Worm (Caenorhabditis elegans) whole organism, L4 larva: ENCODE results near the gene zyx-1.

Source experiments
- D1046.2 ChIP-seq: fragments of 200-800 bp; sonication (Bioruptor generic); IDR thresholded peaks from 2 replicates; pipeline ENCODE4 v1.3.6; 2022; ENCODE audit warnings: missing genetic modification characterization, missing compliant biosample characterization
- F10B5.3 ChIP-seq: sonication (generic microtip); optimal IDR thresholded peaks from 2 replicates; lab custom pipeline; 2016; ENCODE audit warnings: mild to moderate bottlenecking, missing genetic modification characterization, missing compliant biosample characterization
- F44E2.7 ChIP-seq: fragments of 200-800 bp; sonication (Bioruptor generic); IDR thresholded peaks from 2 replicates; pipeline ENCODE4 v2.1.2; 2022; ENCODE audit warnings: missing genetic modification characterization, missing compliant biosample characterization
- R02D3.7 ChIP-seq: fragments of 150-350 bp; sonication (generic microtip); optimal IDR thresholded peaks from 3 replicates; lab custom pipeline; 2014; ENCODE audit warnings: missing biosample characterization, missing genetic modification characterization
- T20F7.1 ChIP-seq: fragments of 200-800 bp; sonication (Bioruptor generic); optimal IDR thresholded peaks from 2 replicates; lab custom pipeline; 2018; ENCODE audit warnings: mild to moderate bottlenecking, missing genetic modification characterization, missing compliant biosample characterization
- T26A8.4 ChIP-seq: fragments of 200-800 bp; sonication (Bioruptor generic); IDR thresholded peaks from 2 replicates; pipeline ENCODE4 v1.3.6; 2022; ENCODE audit warnings: missing genetic modification characterization, missing compliant biosample characterization
- Y75B8A.6 ChIP-seq: fragments of 200-800 bp; sonication (Bioruptor generic); IDR thresholded peaks from 2 replicates; pipeline ENCODE4 v1.3.6; 2022; ENCODE audit warnings: missing genetic modification reagents, missing genetic modification characterization, missing compliant biosample characterization
- ZK337.2 ChIP-seq: fragments of 200-800 bp; sonication (Bioruptor generic); IDR thresholded peaks from 2 replicates; pipeline ENCODE4 v1.3.6; 2022; ENCODE audit warnings: missing genetic modification reagents, missing genetic modification characterization, missing compliant biosample characterization
- ZK546.5 ChIP-seq, 2 experiments: sonication (generic microtip); optimal IDR thresholded peaks; 2 replicates each; lab custom pipeline; 2017; ENCODE audit warnings: missing biosample characterization in 2 of 2, missing genetic modification characterization in 2 of 2
- aly-2 ChIP-seq: sonication (generic microtip); optimal IDR thresholded peaks from 2 replicates; lab custom pipeline; 2018; ENCODE audit warnings: missing biosample characterization, missing genetic modification characterization
- ama-1 ChIP-seq: fragments of 150-350 bp; optimal IDR thresholded peaks from 2 replicates; lab custom pipeline; 2014; ENCODE audit warnings: inconsistent platforms, mixed read lengths
- ceh-20 ChIP-seq: fragments of 200-800 bp; sonication (Bioruptor generic); IDR thresholded peaks from 2 replicates; pipeline ENCODE4 v1.3.6; 2022; ENCODE audit warnings: missing genetic modification reagents, missing genetic modification characterization, missing compliant biosample characterization
- ceh-32 ChIP-seq: sonication (generic microtip); optimal IDR thresholded peaks from 2 replicates; lab custom pipeline; 2016; ENCODE audit warnings: mild to moderate bottlenecking, missing genetic modification characterization, missing compliant biosample characterization; ENCODE audit not compliant: poor library complexity
- ceh-44 ChIP-seq: fragments of 200-800 bp; sonication (Bioruptor generic); IDR thresholded peaks from 2 replicates; pipeline ENCODE4 v1.3.6; 2022; ENCODE audit warnings: missing genetic modification reagents, missing genetic modification characterization, missing compliant biosample characterization
- ceh-62 ChIP-seq: sonication (generic microtip); optimal IDR thresholded peaks from 2 replicates; lab custom pipeline; 2017; ENCODE audit warnings: missing biosample characterization, missing genetic modification characterization
- cey-2 ChIP-seq: sonication (generic microtip); optimal IDR thresholded peaks from 3 replicates; lab custom pipeline; 2017; ENCODE audit warnings: missing genetic modification characterization, mild to moderate bottlenecking, missing compliant biosample characterization, antibody characterized with exemption, borderline replicate concordance; ENCODE audit not compliant: insufficient read depth
- ctbp-1 ChIP-seq: fragments of 200-800 bp; sonication (Bioruptor generic); IDR thresholded peaks from 2 replicates; pipeline ENCODE4 v1.3.6; 2022; ENCODE audit warnings: missing genetic modification reagents, missing genetic modification characterization, missing compliant biosample characterization
- daf-16 ChIP-seq, 3 experiments: sonication (generic microtip); optimal IDR thresholded peaks; 2 replicates each; lab custom pipeline; 2016 to 2017; ENCODE audit warnings: missing genetic modification characterization in 3 of 3, missing genetic modification reagents in 3 of 3, mild to moderate bottlenecking in 2 of 3, missing compliant biosample characterization in 2 of 3, missing biosample characterization in 1 of 3, moderate library complexity in 1 of 3
- dmd-6 ChIP-seq: fragments of 200-800 bp; sonication (Bioruptor generic); IDR thresholded peaks from 2 replicates; pipeline ENCODE4 v1.3.6; 2022; ENCODE audit warnings: missing genetic modification reagents, missing genetic modification characterization, missing compliant biosample characterization
- dve-1 ChIP-seq: sonication (generic microtip); optimal IDR thresholded peaks from 2 replicates; lab custom pipeline; 2017; ENCODE audit warnings: antibody characterized with exemption, mild to moderate bottlenecking, missing genetic modification characterization, missing compliant biosample characterization; ENCODE audit not compliant: insufficient read depth
- fkh-10 ChIP-seq: fragments of 150-350 bp; optimal IDR thresholded peaks from 2 replicates; lab custom pipeline; 2014; ENCODE audit warnings: missing biosample characterization, missing genetic modification reagents, missing genetic modification characterization
- gei-8 ChIP-seq: fragments of 200-800 bp; sonication (Bioruptor generic); optimal IDR thresholded peaks from 2 replicates; lab custom pipeline; 2018; ENCODE audit warnings: mild to moderate bottlenecking, missing genetic modification characterization, missing compliant biosample characterization
- hif-1 ChIP-seq, 2 experiments: sonication (generic microtip); optimal IDR thresholded peaks; 2 replicates each; lab custom pipeline; 2016 to 2017; ENCODE audit warnings: missing compliant biosample characterization in 2 of 2, missing genetic modification characterization in 2 of 2, missing genetic modification reagents in 2 of 2, missing genotype in 2 of 2, mild to moderate bottlenecking in 1 of 2
- hlh-11 ChIP-seq: fragments of 200-800 bp; sonication (Bioruptor generic); optimal IDR thresholded peaks from 2 replicates; lab custom pipeline; 2018; ENCODE audit warnings: mild to moderate bottlenecking, missing genetic modification characterization, missing compliant biosample characterization
- hlh-30 ChIP-seq: sonication (generic microtip); optimal IDR thresholded peaks from 2 replicates; lab custom pipeline; 2017; ENCODE audit warnings: antibody characterized with exemption, mild to moderate bottlenecking, missing genetic modification characterization, missing compliant biosample characterization; ENCODE audit not compliant: insufficient read depth
- jun-1 ChIP-seq: fragments of 150-350 bp; optimal IDR thresholded peaks from 2 replicates; lab custom pipeline; 2014; ENCODE audit warnings: missing biosample characterization, missing genetic modification reagents, missing genetic modification characterization
- lim-7 ChIP-seq: fragments of 200-800 bp; sonication (Bioruptor generic); IDR thresholded peaks from 2 replicates; pipeline ENCODE4 v1.3.6; 2022; ENCODE audit warnings: missing genetic modification characterization, missing compliant biosample characterization
- lin-38 ChIP-seq: fragments of 200-800 bp; sonication (Bioruptor generic); IDR thresholded peaks from 2 replicates; pipeline ENCODE4 v1.3.6; 2022; ENCODE audit warnings: missing genetic modification reagents, missing genetic modification characterization, missing compliant biosample characterization
- lin-39 ChIP-seq: fragments of 150-350 bp; optimal IDR thresholded peaks from 2 replicates; lab custom pipeline; 2014; ENCODE audit warnings: missing biosample characterization, missing genetic modification reagents, missing genetic modification characterization
- mdl-1 ChIP-seq, 2 experiments: fragments of 150-350 bp in 1 of 2; sonication (generic microtip) in 1 of 2; optimal IDR thresholded peaks; 2 replicates each; lab custom pipeline; 2014 to 2017; ENCODE audit warnings: missing biosample characterization in 2 of 2, missing genetic modification characterization in 2 of 2
- mes-2 ChIP-seq: sonication (generic microtip); optimal IDR thresholded peaks from 2 replicates; lab custom pipeline; 2016; ENCODE audit warnings: missing genotype, mild to moderate bottlenecking, missing genetic modification characterization, missing compliant biosample characterization; ENCODE audit not compliant: poor library complexity, severe bottlenecking
- mxl-3 ChIP-seq: fragments of 200-800 bp; sonication (Bioruptor generic); optimal IDR thresholded peaks from 2 replicates; lab custom pipeline; 2018; ENCODE audit warnings: mild to moderate bottlenecking, missing genetic modification characterization, missing compliant biosample characterization
- nhr-111 ChIP-seq: fragments of 200-800 bp; sonication (Bioruptor generic); optimal IDR thresholded peaks from 2 replicates; lab custom pipeline; 2018; ENCODE audit warnings: mild to moderate bottlenecking, missing genetic modification characterization, missing compliant biosample characterization
- nhr-25 ChIP-seq: sonication (generic microtip); optimal IDR thresholded peaks from 2 replicates; lab custom pipeline; 2017; ENCODE audit warnings: missing genetic modification characterization, mild to moderate bottlenecking, missing compliant biosample characterization, antibody characterized with exemption, moderate library complexity, borderline replicate concordance; ENCODE audit not compliant: insufficient read depth
- nhr-42 ChIP-seq: fragments of 200-800 bp; sonication (Bioruptor generic); IDR thresholded peaks from 2 replicates; pipeline ENCODE4 v1.3.6; 2022; ENCODE audit warnings: missing genetic modification characterization, missing compliant biosample characterization
- nhr-48 ChIP-seq: sonication (generic microtip); optimal IDR thresholded peaks from 2 replicates; lab custom pipeline; 2016; ENCODE audit warnings: mild to moderate bottlenecking, missing genetic modification characterization, missing compliant biosample characterization
- nhr-6 ChIP-seq: fragments of 150-350 bp; optimal IDR thresholded peaks from 2 replicates; lab custom pipeline; 2014; ENCODE audit warnings: missing biosample characterization, missing genetic modification characterization
- nhr-76 ChIP-seq: fragments of 150-350 bp; optimal IDR thresholded peaks from 2 replicates; lab custom pipeline; 2014; ENCODE audit warnings: missing biosample characterization, missing genetic modification characterization
- php-3 ChIP-seq: fragments of 200-800 bp; sonication (Bioruptor generic); IDR thresholded peaks from 2 replicates; pipeline ENCODE4 v1.3.6; 2022; ENCODE audit warnings: missing genetic modification reagents, missing genetic modification characterization, missing compliant biosample characterization
- rbr-2 ChIP-seq: sonication (generic microtip); optimal IDR thresholded peaks from 2 replicates; lab custom pipeline; 2016; ENCODE audit warnings: missing genotype, missing genetic modification characterization, missing compliant biosample characterization
- saeg-2 ChIP-seq: fragments of 200-800 bp; sonication (Bioruptor generic); IDR thresholded peaks from 2 replicates; pipeline ENCODE4 v1.3.6; 2022; ENCODE audit warnings: missing genetic modification reagents, missing genetic modification characterization, missing compliant biosample characterization
- sdz-12 ChIP-seq: fragments of 200-800 bp; sonication (Bioruptor generic); optimal IDR thresholded peaks from 2 replicates; lab custom pipeline; 2018; ENCODE audit warnings: mild to moderate bottlenecking, missing genetic modification characterization, missing compliant biosample characterization
- set-16 ChIP-seq: fragments of 200-800 bp; sonication (Bioruptor generic); IDR thresholded peaks from 2 replicates; pipeline ENCODE4 v1.3.6; 2022; ENCODE audit warnings: missing genetic modification reagents, missing genetic modification characterization, missing compliant biosample characterization
- skn-1 ChIP-seq: fragments of 150-350 bp; optimal IDR thresholded peaks from 2 replicates; lab custom pipeline; 2014; ENCODE audit warnings: missing biosample characterization, missing genetic modification characterization
- spr-3 ChIP-seq: fragments of 200-800 bp; sonication (Bioruptor generic); optimal IDR thresholded peaks from 2 replicates; lab custom pipeline; 2018; ENCODE audit warnings: mild to moderate bottlenecking, missing genetic modification characterization, missing compliant biosample characterization
- unc-130 ChIP-seq: sonication (generic microtip); optimal IDR thresholded peaks from 2 replicates; lab custom pipeline; 2016; ENCODE audit warnings: missing genetic modification reagents, missing genetic modification characterization, missing compliant biosample characterization
- unc-39 ChIP-seq: sonication (generic microtip); optimal IDR thresholded peaks from 2 replicates; lab custom pipeline; 2017; ENCODE audit warnings: missing biosample characterization, missing genetic modification characterization
- unc-62 ChIP-seq, 3 experiments: fragments of 150-350 bp in 1 of 3; sonication (generic microtip); optimal IDR thresholded peaks in 2 of 3; peaks in 1 of 3; 1 replicate in 1 of 3; 2 replicates in 2 of 3; lab custom pipeline; 2014 to 2017; ENCODE audit warnings: missing biosample characterization in 3 of 3, missing genetic modification characterization in 3 of 3, missing genetic modification reagents in 3 of 3, missing genotype in 1 of 3
- zip-2 ChIP-seq: fragments of 150-350 bp; optimal IDR thresholded peaks from 2 replicates; lab custom pipeline; 2014; ENCODE audit warnings: missing biosample characterization, missing genetic modification characterization
- ztf-7 ChIP-seq: fragments of 150-350 bp; optimal IDR thresholded peaks from 2 replicates; lab custom pipeline; 2014; ENCODE audit warnings: missing biosample characterization, missing genetic modification characterization

zyx-1 gene

ce11 chrII:13077746-13078145, 21.0 kb downstream of the zyx-1 start (continued):
- TF ChIP-seq dve-1 (tag; lab: Kevin White, UChicago) (peak; percentile 94), unc-130 (GFP tag; lab: Kevin White, UChicago) (no peak), ama-1 (lab: Kevin White, UChicago) (no peak), nhr-76 (no peak), hlh-30 (tag; lab: Kevin White, UChicago) (peak; percentile 70), mxl-3 (GFP tag; lab: Kevin White, UChicago) (no peak), R02D3.7 (tag; lab: Kevin White, UChicago) (no peak), nhr-48 (tag; lab: Kevin White, UChicago) (peak; percentile 87), hlh-11 (tag; lab: Kevin White, UChicago) (peak; percentile 90), sdz-12 (GFP tag; lab: Kevin White, UChicago) (no peak), dmd-6 (GFP tag; lab: Robert Waterston, UW) (peak; percentile 93), lin-39 (tag; lab: Kevin White, UChicago) (no peak), gei-8 (GFP tag; lab: Kevin White, UChicago) (no peak), unc-39 (tag; lab: Kevin White, UChicago) (no peak), lin-38 (peak; percentile 11; the same call in 1 of the 2 replicates), hif-1 (tag; optimal IDR thresholded peaks at IDR 0.05; lab: Kevin White, UChicago) (peak in 1 of 2 experiments; percentile 27), lim-7 (GFP tag; lab: Robert Waterston, UW) (no peak), ceh-44 (GFP tag; lab: Robert Waterston, UW) (no peak), rbr-2 (tag; lab: Kevin White, UChicago) (no peak), skn-1 (tag; lab: Kevin White, UChicago) (no peak), set-16 (no peak), jun-1 (tag; lab: Kevin White, UChicago) (no peak), mes-2 (tag; lab: Kevin White, UChicago) (peak; percentile 8), saeg-2 (GFP tag; lab: Robert Waterston, UW) (peak; percentile 15; the same call in 1 of the 2 replicates), aly-2 (no peak), php-3 (peak; percentile 97), zip-2 (tag; lab: Kevin White, UChicago) (no peak), nhr-111 (no peak), daf-16 (GFP tag; optimal IDR thresholded peaks at IDR 0.05; lab: Kevin White, UChicago) (peak in 1 of 2 experiments; percentile 84), daf-16 (tag; optimal IDR thresholded peaks at IDR 0.05; lab: Kevin White, UChicago) (peak; percentile 99), nhr-42 (GFP tag; lab: Robert Waterston, UW) (no peak), T20F7.1 (no peak), spr-3 (GFP tag; lab: Kevin White, UChicago) (no peak), ceh-62 (tag; lab: Kevin White, UChicago) (no peak), nhr-25 (tag; lab: Kevin White, UChicago) (no peak), T26A8.4 (GFP tag; lab: Robert Waterston, UW) (no peak), ZK337.2 (no peak), F10B5.3 (tag; lab: Kevin White, UChicago) (no peak), unc-62 (GFP tag; optimal IDR thresholded peaks at IDR 0.05 in 1 of 2; lab: Kevin White, UChicago) (peak in 1 of 2 experiments; percentile 92), unc-62 (tag; optimal IDR thresholded peaks at IDR 0.05; lab: Kevin White, UChicago) (no peak), ZK546.5 (tag; optimal IDR thresholded peaks at IDR 0.05; lab: Kevin White, UChicago) (no peak), ztf-7 (tag; lab: Kevin White, UChicago) (no peak), mdl-1 (tag; optimal IDR thresholded peaks at IDR 0.05; lab: Kevin White, UChicago) (peak in 1 of 2 experiments; percentile 67), ceh-32 (tag; lab: Kevin White, UChicago) (no peak), ctbp-1 (no peak), ceh-20 (GFP tag; lab: Robert Waterston, UW) (peak; percentile 71), cey-2 (tag; lab: Kevin White, UChicago) (no peak), Y75B8A.6 (no peak), nhr-6 (tag; lab: Kevin White, UChicago) (no peak), F44E2.7 (GFP tag; lab: Robert Waterston, UW) (no peak), fkh-10 (no peak), D1046.2 (GFP tag; lab: Robert Waterston, UW) (no peak)
